Worm (Caenorhabditis elegans) whole organism, L2 larva: ENCODE results near the gene npp-19.

Source experiments
- C34F6.9 ChIP-seq: fragments of 150-350 bp; optimal IDR thresholded peaks from 2 replicates; lab custom pipeline; 2014; ENCODE audit warnings: missing biosample characterization, missing genetic modification characterization
- F13H6.1 ChIP-seq: sonication (generic microtip); optimal IDR thresholded peaks from 2 replicates; lab custom pipeline; 2016; ENCODE audit warnings: missing genetic modification characterization, missing compliant biosample characterization
- R02D3.7 ChIP-seq: fragments of 150-350 bp; optimal IDR thresholded peaks from 2 replicates; lab custom pipeline; 2014; ENCODE audit warnings: missing biosample characterization, missing genetic modification characterization
- Y55F3AM.14 ChIP-seq: fragments of 200-800 bp; sonication (Bioruptor generic); optimal IDR thresholded peaks from 2 replicates; lab custom pipeline; 2018; ENCODE audit warnings: mild to moderate bottlenecking, missing genetic modification characterization, missing compliant biosample characterization
- ZK546.5 ChIP-seq: sonication (generic microtip); optimal IDR thresholded peaks from 2 replicates; lab custom pipeline; 2017; ENCODE audit warnings: missing biosample characterization, missing genetic modification characterization
- alr-1 ChIP-seq: fragments of 150-350 bp; optimal IDR thresholded peaks from 2 replicates; lab custom pipeline; 2014; ENCODE audit warnings: missing biosample characterization, missing genetic modification characterization
- aly-2 ChIP-seq: fragments of 150-350 bp; optimal IDR thresholded peaks from 2 replicates; lab custom pipeline; 2014; ENCODE audit warnings: missing biosample characterization, missing genetic modification characterization
- ama-1 ChIP-seq: fragments of 150-350 bp; optimal IDR thresholded peaks from 2 replicates; lab custom pipeline; 2018; ENCODE audit warnings: inconsistent platforms
- blmp-1 ChIP-seq: sonication (generic microtip); optimal IDR thresholded peaks from 2 replicates; lab custom pipeline; 2017; ENCODE audit warnings: missing genetic modification characterization, mild to moderate bottlenecking, missing compliant biosample characterization, antibody characterized with exemption, moderate library complexity; ENCODE audit not compliant: insufficient read depth
- ceh-16 ChIP-seq: fragments of 150-350 bp; optimal IDR thresholded peaks from 2 replicates; lab custom pipeline; 2014; ENCODE audit warnings: missing biosample characterization, missing genetic modification characterization
- ceh-82 ChIP-seq: fragments of 150-350 bp; optimal IDR thresholded peaks from 2 replicates; lab custom pipeline; 2014; ENCODE audit warnings: missing biosample characterization, missing genetic modification characterization
- crh-2 ChIP-seq: sonication (generic microtip); optimal IDR thresholded peaks from 2 replicates; lab custom pipeline; 2017; ENCODE audit warnings: missing biosample characterization, missing genetic modification characterization
- dmd-4 ChIP-seq: sonication (generic microtip); optimal IDR thresholded peaks from 2 replicates; lab custom pipeline; 2017; ENCODE audit warnings: missing biosample characterization, missing genetic modification characterization
- egl-27 ChIP-seq: sonication (generic microtip); optimal IDR thresholded peaks from 3 replicates; lab custom pipeline; 2017; ENCODE audit warnings: missing biosample characterization, missing genetic modification reagents, missing genetic modification characterization
- elt-1 ChIP-seq: fragments of 150-350 bp; optimal IDR thresholded peaks from 2 replicates; lab custom pipeline; 2014; ENCODE audit warnings: missing biosample characterization, missing genetic modification characterization
- elt-3 ChIP-seq: sonication (generic microtip); optimal IDR thresholded peaks from 2 replicates; lab custom pipeline; 2017; ENCODE audit warnings: missing biosample characterization, missing genetic modification characterization
- fos-1 ChIP-seq: fragments of 150-350 bp; optimal IDR thresholded peaks from 2 replicates; lab custom pipeline; 2014; ENCODE audit warnings: missing biosample characterization, missing genetic modification characterization
- gmeb-1 ChIP-seq: fragments of 150-350 bp; optimal IDR thresholded peaks from 2 replicates; lab custom pipeline; 2014; ENCODE audit warnings: missing biosample characterization, missing genetic modification characterization
- lin-11 ChIP-seq: fragments of 150-350 bp; sonication (generic microtip); optimal IDR thresholded peaks from 2 replicates; lab custom pipeline; 2014; ENCODE audit warnings: missing biosample characterization, missing genetic modification characterization, inconsistent platforms, mixed read lengths
- lin-13 ChIP-seq: fragments of 150-350 bp; optimal IDR thresholded peaks from 2 replicates; lab custom pipeline; 2014; ENCODE audit warnings: missing biosample characterization, missing genetic modification reagents, missing genetic modification characterization
- lin-39 ChIP-seq: fragments of 150-350 bp; optimal IDR thresholded peaks from 2 replicates; lab custom pipeline; 2014; ENCODE audit warnings: missing biosample characterization, missing genetic modification reagents, missing genetic modification characterization
- lsy-2 ChIP-seq, 2 experiments: fragments of 150-350 bp in 1 of 2; sonication (generic microtip) in 1 of 2; optimal IDR thresholded peaks; 2 replicates each; lab custom pipeline; 2014 to 2017; ENCODE audit warnings: missing biosample characterization in 2 of 2, missing genetic modification characterization in 2 of 2
- mab-5 ChIP-seq: fragments of 150-350 bp; optimal IDR thresholded peaks from 2 replicates; lab custom pipeline; 2014; ENCODE audit warnings: missing biosample characterization, missing genetic modification characterization
- mbf-1 ChIP-seq: sonication (generic microtip); optimal IDR thresholded peaks from 2 replicates; lab custom pipeline; 2017; ENCODE audit warnings: missing biosample characterization, missing genetic modification characterization
- mdl-1 ChIP-seq, 2 experiments: fragments of 150-350 bp in 1 of 2; sonication (generic microtip) in 1 of 2; optimal IDR thresholded peaks; 2 replicates each; lab custom pipeline; 2017; ENCODE audit warnings: missing biosample characterization in 2 of 2, missing genetic modification characterization in 2 of 2
- nhr-10 ChIP-seq: sonication (generic microtip); optimal IDR thresholded peaks from 2 replicates; lab custom pipeline; 2017; ENCODE audit warnings: missing biosample characterization, missing genetic modification characterization
- nhr-11 ChIP-seq: fragments of 150-350 bp; optimal IDR thresholded peaks from 2 replicates; lab custom pipeline; 2014; ENCODE audit warnings: missing biosample characterization, missing genetic modification characterization
- nhr-12 ChIP-seq: fragments of 150-350 bp; optimal IDR thresholded peaks from 2 replicates; lab custom pipeline; 2014; ENCODE audit warnings: missing biosample characterization, missing genetic modification characterization
- nhr-129 ChIP-seq: fragments of 150-350 bp; optimal IDR thresholded peaks from 2 replicates; lab custom pipeline; 2014; ENCODE audit warnings: missing biosample characterization, missing genetic modification characterization
- nhr-21 ChIP-seq: fragments of 150-350 bp; optimal IDR thresholded peaks from 2 replicates; lab custom pipeline; 2014; ENCODE audit warnings: missing biosample characterization, missing genetic modification characterization
- nhr-23 ChIP-seq: fragments of 150-350 bp; optimal IDR thresholded peaks from 2 replicates; lab custom pipeline; 2014; ENCODE audit warnings: missing biosample characterization, missing genetic modification reagents, missing genetic modification characterization
- nhr-237 ChIP-seq: fragments of 150-350 bp; optimal IDR thresholded peaks from 2 replicates; lab custom pipeline; 2014; ENCODE audit warnings: missing biosample characterization, missing genetic modification characterization
- nhr-25 ChIP-seq: fragments of 150-350 bp; sonication (generic microtip); optimal IDR thresholded peaks from 3 replicates; lab custom pipeline; 2014; ENCODE audit warnings: missing biosample characterization, missing genetic modification characterization
- nhr-6 ChIP-seq: fragments of 150-350 bp; optimal IDR thresholded peaks from 2 replicates; lab custom pipeline; 2014; ENCODE audit warnings: missing biosample characterization, missing genetic modification characterization
- nhr-77 ChIP-seq: fragments of 150-350 bp; optimal IDR thresholded peaks from 2 replicates; lab custom pipeline; 2014; ENCODE audit warnings: missing biosample characterization, missing genetic modification characterization
- peb-1 ChIP-seq: fragments of 150-350 bp; optimal IDR thresholded peaks from 2 replicates; lab custom pipeline; 2014; ENCODE audit warnings: missing biosample characterization, missing genetic modification characterization
- sem-4 ChIP-seq: fragments of 150-350 bp; optimal IDR thresholded peaks from 2 replicates; lab custom pipeline; 2014; ENCODE audit warnings: missing biosample characterization, missing genetic modification reagents, missing genetic modification characterization
- skn-1 ChIP-seq: sonication (generic microtip); optimal IDR thresholded peaks from 2 replicates; lab custom pipeline; 2017; ENCODE audit warnings: missing biosample characterization, missing genetic modification characterization
- sma-3 ChIP-seq: sonication (generic microtip); optimal IDR thresholded peaks from 2 replicates; lab custom pipeline; 2016; ENCODE audit warnings: missing genetic modification reagents, missing genetic modification characterization, missing compliant biosample characterization
- sma-9 ChIP-seq, 2 experiments: fragments of 150-350 bp in 1 of 2; sonication (generic microtip) in 1 of 2; optimal IDR thresholded peaks; 2 replicates each; lab custom pipeline; 2014 to 2016; ENCODE audit warnings: missing genetic modification characterization in 2 of 2, mild to moderate bottlenecking in 1 of 2, missing biosample characterization in 1 of 2, missing compliant biosample characterization in 1 of 2, missing genetic modification reagents in 1 of 2, moderate library complexity in 1 of 2
- snpc-4 ChIP-seq: fragments of 150-350 bp; optimal IDR thresholded peaks from 2 replicates; lab custom pipeline; 2014; ENCODE audit warnings: missing biosample characterization, missing genetic modification characterization
- unc-39 ChIP-seq: fragments of 150-350 bp; optimal IDR thresholded peaks from 2 replicates; lab custom pipeline; 2014; ENCODE audit warnings: missing biosample characterization, missing genetic modification characterization
- unc-55 ChIP-seq: fragments of 150-350 bp; sonication (generic microtip); optimal IDR thresholded peaks from 3 replicates; lab custom pipeline; 2014; ENCODE audit warnings: missing biosample characterization, missing genetic modification reagents, missing genetic modification characterization
- unc-62 ChIP-seq: fragments of 150-350 bp; optimal IDR thresholded peaks from 2 replicates; lab custom pipeline; 2014; ENCODE audit warnings: missing biosample characterization, missing genetic modification reagents, missing genetic modification characterization
- zag-1 ChIP-seq: fragments of 150-350 bp; optimal IDR thresholded peaks from 2 replicates; lab custom pipeline; 2014; ENCODE audit warnings: missing biosample characterization, missing genetic modification characterization
- ztf-1 ChIP-seq: fragments of 200-800 bp; sonication (Bioruptor generic); conservative IDR thresholded peaks from 2 replicates; pipeline ENCODE4 v1.3.6; 2022; ENCODE audit warnings: missing genetic modification characterization, missing compliant biosample characterization
- ztf-11 ChIP-seq: sonication (generic microtip); optimal IDR thresholded peaks from 2 replicates; lab custom pipeline; 2017; ENCODE audit warnings: missing biosample characterization, missing genetic modification characterization
- ztf-4 ChIP-seq: fragments of 150-350 bp; optimal IDR thresholded peaks from 2 replicates; lab custom pipeline; 2014; ENCODE audit warnings: missing biosample characterization, missing genetic modification characterization

Gene npp-19

DNA sequence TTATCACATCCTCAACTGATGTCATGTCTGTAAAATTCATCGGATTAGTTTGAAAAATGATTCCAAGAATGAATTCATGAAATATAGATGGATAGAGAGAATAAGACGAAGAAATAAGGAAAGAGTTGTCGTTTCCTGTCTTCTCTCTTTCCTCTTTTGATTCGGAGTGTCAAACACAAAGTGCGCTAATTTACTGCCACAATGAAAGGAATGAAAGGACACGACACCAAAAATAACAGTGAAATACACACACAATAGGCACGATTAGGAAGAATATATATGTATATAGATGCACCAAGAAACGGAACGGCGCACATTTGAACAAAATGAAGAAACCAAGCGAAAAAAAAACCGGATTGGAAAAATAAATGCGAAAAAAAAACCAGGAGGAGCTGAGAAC lies 30.8 kb upstream of the npp-19 start, which contains the start of gene VM106R.1:
Gene VM106R.1 (minus strand): TSS at position 101 of the 400 bp plus-strand sequence.
- TF ChIP-seq skn-1 (tag; lab: Kevin White, UChicago), result no peak
- no peak for TF ChIP-seq Y55F3AM.14
- no peak for TF ChIP-seq unc-62
- no peak for TF ChIP-seq C34F6.9 (tag; lab: Kevin White, UChicago)
- no peak for TF ChIP-seq egl-27 (tag; lab: Kevin White, UChicago)
- TF ChIP-seq nhr-10 (tag; lab: Kevin White, UChicago), result no peak
- TF ChIP-seq, all 48 proteins: peak for 0

- TF ChIP-seq ztf-1 (no peak), skn-1 (tag; lab: Kevin White, UChicago) (no peak), sma-9 (GFP tag; optimal IDR thresholded peaks at IDR 0.05; lab: Kevin White, UChicago) (peak; percentile 41), sma-9 (tag; optimal IDR thresholded peaks at IDR 0.05; lab: Kevin White, UChicago) (no peak), unc-62 (no peak), R02D3.7 (tag; lab: Kevin White, UChicago) (no peak), F13H6.1 (tag; lab: Kevin White, UChicago) (peak; percentile 20), crh-2 (tag; lab: Kevin White, UChicago) (peak; percentile 21), nhr-23 (tag; lab: Kevin White, UChicago) (no peak), sma-3 (GFP tag; lab: Kevin White, UChicago) (peak; percentile 29), alr-1 (tag; lab: Kevin White, UChicago) (no peak), ztf-11 (tag; lab: Kevin White, UChicago) (no peak), zag-1 (tag; lab: Kevin White, UChicago) (no peak), nhr-25 (tag; lab: Kevin White, UChicago) (peak; percentile 45), lsy-2 (tag; optimal IDR thresholded peaks at IDR 0.05; lab: Kevin White, UChicago) (peak; percentile 54 to 83), blmp-1 (no peak), nhr-77 (no peak), lin-11 (tag; lab: Kevin White, UChicago) (peak; percentile 36), lin-13 (GFP tag; lab: Kevin White, UChicago) (peak; percentile 30), ztf-4 (tag; lab: Kevin White, UChicago) (peak; percentile 23), gmeb-1 (tag; lab: Kevin White, UChicago) (peak; percentile 83), mdl-1 (tag; optimal IDR thresholded peaks at IDR 0.05; lab: Kevin White, UChicago) (no peak), egl-27 (tag; lab: Kevin White, UChicago) (no peak), mab-5 (no peak), Y55F3AM.14 (no peak), mbf-1 (no peak), unc-39 (tag; lab: Kevin White, UChicago) (no peak), ceh-82 (tag; lab: Kevin White, UChicago) (no peak), nhr-129 (peak; percentile 48), nhr-12 (tag; lab: Kevin White, UChicago) (no peak), elt-3 (tag; lab: Kevin White, UChicago) (no peak), dmd-4 (no peak), nhr-6 (tag; lab: Kevin White, UChicago) (no peak), peb-1 (tag; lab: Kevin White, UChicago) (no peak), nhr-21 (tag; lab: Kevin White, UChicago) (peak; percentile 31), elt-1 (tag; lab: Kevin White, UChicago) (no peak), unc-55 (GFP tag; lab: Kevin White, UChicago) (peak; percentile 85), ceh-16 (tag; lab: Kevin White, UChicago) (no peak), nhr-11 (tag; lab: Kevin White, UChicago) (no peak), sem-4 (tag; lab: Kevin White, UChicago) (no peak), nhr-237 (no peak), lin-39 (tag; lab: Kevin White, UChicago) (no peak), ama-1 (peak; percentile 30), nhr-10 (tag; lab: Kevin White, UChicago) (no peak), snpc-4 (tag; lab: Kevin White, UChicago) (no peak), ZK546.5 (tag; lab: Kevin White, UChicago) (no peak), C34F6.9 (tag; lab: Kevin White, UChicago) (peak; percentile 64), fos-1 (no peak), aly-2 (tag; lab: Kevin White, UChicago) (no peak)
- TF ChIP-seq, all 48 proteins: peak for 15
Observed at ce11 chrII:10824046-10824445, 25.8 kb upstream of the npp-19 start, which contains the start of the genes R06F6.12 and mix-1. TSS of gene R06F6.12 (minus strand) at chrII:10824081. TSS of gene mix-1 (plus strand) at chrII:10824246.
